Fruit fly (Drosophila melanogaster) whole organism, embryonic: ENCODE data around the gene CG6126.

ENCODE experiments used
- Adf1 ChIP-seq: fragments of 200-800 bp; sonication (Bioruptor generic); IDR thresholded peaks from 2 replicates; pipeline ENCODE4 v1.3.6; 2022; ENCODE audit warnings: missing biosample characterization, missing genetic modification characterization
- Aef1 ChIP-seq: fragments of 200-800 bp; sonication (Bioruptor generic); IDR thresholded peaks from 3 replicates; pipeline ENCODE4 v1.3.6; 2022; ENCODE audit warnings: missing biosample characterization, missing genetic modification characterization
- Blimp-1 ChIP-seq: fragments of 200-800 bp; sonication (Bioruptor generic); optimal IDR thresholded peaks from 3 replicates; lab custom pipeline; 2018; ENCODE audit warnings: missing biosample characterization, missing genetic modification characterization, mild to moderate bottlenecking, moderate library complexity, missing genetic modification reagents
- Bteb2 ChIP-seq: fragments of 200-800 bp; sonication (Bioruptor generic); optimal IDR thresholded peaks from 2 replicates; lab custom pipeline; 2016; ENCODE audit warnings: missing biosample characterization, missing genetic modification characterization
- CG10654 ChIP-seq: fragments of 200-800 bp; sonication (Bioruptor generic); optimal IDR thresholded peaks from 2 replicates; lab custom pipeline; 2016; ENCODE audit warnings: missing biosample characterization, missing genetic modification characterization
- CG12391 ChIP-seq: fragments of 200-800 bp; sonication (Bioruptor generic); optimal IDR thresholded peaks from 3 replicates; lab custom pipeline; 2018; ENCODE audit warnings: missing biosample characterization, mild to moderate bottlenecking, missing genetic modification characterization, moderate library complexity
- CG13624 ChIP-seq: fragments of 200-800 bp; sonication (Bioruptor generic); optimal IDR thresholded peaks from 2 replicates; lab custom pipeline; 2016; ENCODE audit warnings: missing biosample characterization, missing genetic modification characterization
- CG13894 ChIP-seq: fragments of 200-800 bp; sonication (Bioruptor generic); optimal IDR thresholded peaks from 3 replicates; lab custom pipeline; 2018; ENCODE audit warnings: missing biosample characterization, mild to moderate bottlenecking, missing genetic modification characterization, moderate library complexity
- CG15073 ChIP-seq: fragments of 200-800 bp; sonication (Bioruptor generic); optimal IDR thresholded peaks from 2 replicates; lab custom pipeline; 2016; ENCODE audit warnings: missing biosample characterization, missing genetic modification characterization
- CG16813 ChIP-seq: fragments of 200-800 bp; sonication (Bioruptor generic); IDR thresholded peaks from 3 replicates; pipeline ENCODE4 v1.3.6; 2022; ENCODE audit warnings: missing biosample characterization, missing genetic modification characterization; ENCODE audit not compliant: partially characterized antibody
- CG18476 ChIP-seq: fragments of 200-800 bp; sonication (Bioruptor generic); optimal IDR thresholded peaks from 2 replicates; lab custom pipeline; 2016; ENCODE audit warnings: missing biosample characterization, mild to moderate bottlenecking, missing genetic modification characterization
- CG32772 ChIP-seq: fragments of 200-800 bp; sonication (Bioruptor generic); IDR thresholded peaks from 2 replicates; pipeline ENCODE4 v1.3.6; 2022; ENCODE audit warnings: missing biosample characterization, missing genetic modification characterization
- CG4360 ChIP-seq: fragments of 200-800 bp; sonication (Bioruptor generic); IDR thresholded peaks from 2 replicates; pipeline ENCODE4 v1.3.6; 2022; ENCODE audit warnings: missing biosample characterization, missing genetic modification characterization
- CG4707 ChIP-seq: fragments of 200-800 bp; sonication (Bioruptor generic); optimal IDR thresholded peaks from 2 replicates; lab custom pipeline; 2018; ENCODE audit warnings: missing biosample characterization, mild to moderate bottlenecking, missing genetic modification characterization, moderate library complexity
- CG7556 ChIP-seq: fragments of 200-800 bp; sonication (Bioruptor generic); optimal IDR thresholded peaks from 2 replicates; lab custom pipeline; 2017; ENCODE audit warnings: missing biosample characterization, mild to moderate bottlenecking, missing genetic modification characterization
- CG7745 ChIP-seq: fragments of 200-800 bp; sonication (Bioruptor generic); optimal IDR thresholded peaks from 2 replicates; lab custom pipeline; 2018; ENCODE audit warnings: missing biosample characterization, mild to moderate bottlenecking, missing genetic modification characterization, moderate library complexity
- CG7928 ChIP-seq: fragments of 200-800 bp; sonication (Bioruptor generic); optimal IDR thresholded peaks from 2 replicates; lab custom pipeline; 2017; ENCODE audit warnings: missing biosample characterization, mild to moderate bottlenecking, missing genetic modification characterization
- CG8765 ChIP-seq: fragments of 200-800 bp; sonication (Bioruptor generic); IDR thresholded peaks from 2 replicates; pipeline ENCODE4 v1.3.6; 2022; ENCODE audit warnings: missing biosample characterization, missing genetic modification characterization
- CG9797 ChIP-seq: fragments of 200-800 bp; sonication (Bioruptor generic); optimal IDR thresholded peaks from 3 replicates; lab custom pipeline; 2018; ENCODE audit warnings: missing biosample characterization, mild to moderate bottlenecking, missing genetic modification characterization
- Deaf1 ChIP-seq: fragments of 200-800 bp; optimal IDR thresholded peaks from 3 replicates; lab custom pipeline; 2019; ENCODE audit warnings: missing biosample characterization, mild to moderate bottlenecking, missing genetic modification characterization, moderate library complexity
- E2f2 ChIP-seq: fragments of 200-800 bp; sonication (Bioruptor generic); IDR thresholded peaks from 2 replicates; pipeline ENCODE4 v1.3.6; 2022; ENCODE audit warnings: missing biosample characterization, missing genetic modification characterization
- HLH54F ChIP-seq: fragments of 200-800 bp; sonication (Bioruptor generic); optimal IDR thresholded peaks from 3 replicates; lab custom pipeline; 2016; ENCODE audit warnings: missing biosample characterization, missing genetic modification characterization
- Hr78 ChIP-seq, 2 experiments: fragments of 200-800 bp in 1 of 2; fragments of >200 bp in 1 of 2; sonication (Bioruptor generic) in 1 of 2; optimal IDR thresholded peaks; 2 replicates each; lab custom pipeline; 2017 to 2019; ENCODE audit warnings: missing biosample characterization in 2 of 2, missing genetic modification characterization in 2 of 2, mild to moderate bottlenecking in 1 of 2, moderate library complexity in 1 of 2
- MESR4 ChIP-seq: fragments of 200-800 bp; sonication (Bioruptor generic); optimal IDR thresholded peaks from 2 replicates; lab custom pipeline; 2018; ENCODE audit warnings: missing biosample characterization, mild to moderate bottlenecking, missing genetic modification characterization, moderate library complexity
- Nf-YB ChIP-seq: fragments of 200-800 bp; sonication (Bioruptor generic); optimal IDR thresholded peaks from 3 replicates; lab custom pipeline; 2019; ENCODE audit warnings: missing biosample characterization, mild to moderate bottlenecking, missing genetic modification characterization, moderate library complexity
- Oli ChIP-seq: fragments of 200-800 bp; sonication (Bioruptor generic); optimal IDR thresholded peaks from 2 replicates; lab custom pipeline; 2018; ENCODE audit warnings: missing biosample characterization, mild to moderate bottlenecking, missing genetic modification characterization, moderate library complexity
- Opbp ChIP-seq: fragments of 200-800 bp; sonication (Bioruptor generic); IDR thresholded peaks from 3 replicates; pipeline ENCODE4 v1.3.6; 2022; ENCODE audit warnings: missing biosample characterization, missing genetic modification characterization; ENCODE audit not compliant: partially characterized antibody
- PHDP ChIP-seq: fragments of 200-800 bp; sonication (Bioruptor generic); optimal IDR thresholded peaks from 3 replicates; lab custom pipeline; 2018; ENCODE audit warnings: missing biosample characterization, mild to moderate bottlenecking, missing genetic modification characterization, moderate library complexity
- Sox100B ChIP-seq: fragments of 200-800 bp; sonication (Bioruptor generic); optimal IDR thresholded peaks from 3 replicates; lab custom pipeline; 2018; ENCODE audit warnings: missing biosample characterization, mild to moderate bottlenecking, missing genetic modification characterization
- Stat92E ChIP-seq, 3 experiments: fragments of >200 bp in 2 of 3; fragments of 200-800 bp in 1 of 3; sonication (Bioruptor generic) in 1 of 3; optimal IDR thresholded peaks; 2 replicates each; lab custom pipeline; 2017 to 2019; ENCODE audit warnings: missing biosample characterization in 3 of 3, missing genetic modification characterization in 3 of 3, mild to moderate bottlenecking in 1 of 3, moderate library complexity in 1 of 3
- abd-A ChIP-seq: fragments of 200-800 bp; sonication (Bioruptor generic); optimal IDR thresholded peaks from 3 replicates; lab custom pipeline; 2019; ENCODE audit warnings: missing biosample characterization, mild to moderate bottlenecking, missing genetic modification characterization, moderate library complexity
- ac ChIP-seq: fragments of 200-800 bp; sonication (Bioruptor generic); optimal IDR thresholded peaks from 3 replicates; lab custom pipeline; 2017; ENCODE audit warnings: missing biosample characterization, mild to moderate bottlenecking, missing genetic modification characterization
- ase ChIP-seq: fragments of 200-800 bp; sonication (Bioruptor generic); IDR thresholded peaks from 3 replicates; pipeline ENCODE4 v1.3.6; 2022; ENCODE audit warnings: missing biosample characterization, missing genetic modification characterization
- cg ChIP-seq: fragments of 200-800 bp; sonication (Bioruptor generic); optimal IDR thresholded peaks from 3 replicates; lab custom pipeline; 2019; ENCODE audit warnings: missing biosample characterization, mild to moderate bottlenecking, missing genetic modification characterization, moderate library complexity
- chm ChIP-seq: fragments of 200-800 bp; sonication (Bioruptor generic); IDR thresholded peaks from 2 replicates; pipeline ENCODE4 v1.3.6; 2022; ENCODE audit warnings: missing biosample characterization, missing genetic modification characterization
- crp ChIP-seq, 2 experiments: fragments of 200-800 bp; sonication (Bioruptor generic); optimal IDR thresholded peaks; 2 replicates in 1 of 2; 3 replicates in 1 of 2; lab custom pipeline; 2017; ENCODE audit warnings: missing biosample characterization in 2 of 2, missing genetic modification characterization in 2 of 2, mild to moderate bottlenecking in 1 of 2, moderate library complexity in 1 of 2
- danr ChIP-seq: fragments of 200-800 bp; sonication (Bioruptor generic); IDR thresholded peaks from 2 replicates; pipeline ENCODE4 v1.3.6; 2022; ENCODE audit warnings: missing biosample characterization, missing genetic modification characterization
- ems ChIP-seq: fragments of 200-800 bp; sonication (Bioruptor generic); optimal IDR thresholded peaks from 3 replicates; lab custom pipeline; 2016; ENCODE audit warnings: missing biosample characterization, missing genetic modification characterization
- her ChIP-seq: fragments of 200-800 bp; sonication (Bioruptor generic); optimal IDR thresholded peaks from 2 replicates; lab custom pipeline; 2016; ENCODE audit warnings: missing biosample characterization, missing genetic modification characterization
- lov ChIP-seq, 2 experiments: fragments of 200-800 bp in 1 of 2; fragments of >200 bp in 1 of 2; sonication (Bioruptor generic) in 1 of 2; IDR thresholded peaks in 1 of 2; optimal IDR thresholded peaks in 1 of 2; 2 replicates in 1 of 2; 3 replicates in 1 of 2; pipeline versions ENCODE4 v1.3.6 to Lab custom; 2017 to 2022; ENCODE audit warnings: missing biosample characterization in 1 of 2, missing genetic modification characterization in 1 of 2
- odd ChIP-seq: fragments of 200-800 bp; sonication (Bioruptor generic); optimal IDR thresholded peaks from 2 replicates; lab custom pipeline; 2017; ENCODE audit warnings: missing biosample characterization, mild to moderate bottlenecking, missing genetic modification characterization
- prd ChIP-seq, 3 experiments: fragments of >200 bp in 2 of 3; fragments of 200-800 bp in 1 of 3; sonication (Bioruptor generic) in 1 of 3; optimal IDR thresholded peaks in 2 of 3; IDR thresholded peaks in 1 of 3; 2 replicates in 2 of 3; 3 replicates in 1 of 3; pipeline versions ENCODE4 v1.3.6 to Lab custom; 2017 to 2022; ENCODE audit warnings: missing biosample characterization in 1 of 3, missing genetic modification characterization in 1 of 3
- row ChIP-seq: fragments of 200-800 bp; sonication (Bioruptor generic); IDR thresholded peaks from 3 replicates; pipeline ENCODE4 v1.3.6; 2022; ENCODE audit warnings: missing biosample characterization, missing genetic modification characterization
- sug ChIP-seq: fragments of 200-800 bp; optimal IDR thresholded peaks from 2 replicates; lab custom pipeline; 2019; ENCODE audit warnings: missing biosample characterization, mild to moderate bottlenecking, missing genetic modification characterization, moderate library complexity
- toy ChIP-seq: fragments of 200-800 bp; sonication (Bioruptor generic); IDR thresholded peaks from 2 replicates; pipeline ENCODE4 v1.3.6; 2022; ENCODE audit warnings: missing biosample characterization, missing genetic modification characterization
- tup ChIP-seq: fragments of 200-800 bp; sonication (Bioruptor generic); optimal IDR thresholded peaks from 2 replicates; lab custom pipeline; 2016; ENCODE audit warnings: missing biosample characterization, mild to moderate bottlenecking, missing genetic modification characterization, moderate library complexity
- unc-4 ChIP-seq: fragments of 200-800 bp; sonication (Bioruptor generic); IDR thresholded peaks from 2 replicates; pipeline ENCODE4 v1.3.6; 2022; ENCODE audit warnings: missing biosample characterization, missing genetic modification characterization; ENCODE audit not compliant: partially characterized antibody
- z ChIP-seq: fragments of 200-800 bp; sonication (Bioruptor generic); IDR thresholded peaks from 3 replicates; pipeline ENCODE4 v1.3.6; 2022; ENCODE audit warnings: missing biosample characterization, missing genetic modification characterization
- zf30C ChIP-seq: fragments of 200-800 bp; sonication (Bioruptor generic); optimal IDR thresholded peaks from 3 replicates; lab custom pipeline; 2018; ENCODE audit warnings: missing biosample characterization, mild to moderate bottlenecking, missing genetic modification characterization
- zfh1 ChIP-seq: fragments of 200-800 bp; sonication (Bioruptor generic); IDR thresholded peaks from 3 replicates; pipeline ENCODE4 v1.3.6; 2022; ENCODE audit warnings: missing biosample characterization, missing genetic modification characterization

CG6126 gene

dm6 chr3R:16227074-16227473 lies 24.2 kb upstream of the CG6126 start (continued):
- TF ChIP-seq CG16813 (GFP tag; lab: Robert Waterston, UW), result no peak
- TF ChIP-seq Adf1 (GFP tag; lab: Robert Waterston, UW), result no peak
- no peak for TF ChIP-seq danr (GFP tag; lab: Robert Waterston, UW)
- TF ChIP-seq zf30C (GFP tag; lab: Kevin White, UChicago), result no peak
- peak; percentile 52 for TF ChIP-seq sug (tag; lab: Kevin White, UChicago)
- no peak for TF ChIP-seq her (GFP tag; lab: Kevin White, UChicago)
- no peak for TF ChIP-seq CG32772 (GFP tag; lab: Robert Waterston, UW)
- TF ChIP-seq z (GFP tag; lab: Robert Waterston, UW), result no peak
- TF ChIP-seq odd (GFP tag; lab: Kevin White, UChicago), result no peak
- TF ChIP-seq CG13894 (tag; lab: Kevin White, UChicago), result peak; percentile 98
- TF ChIP-seq MESR4 (GFP tag; lab: Kevin White, UChicago), result no peak
- peak; percentile 89 for TF ChIP-seq Blimp-1 (GFP tag; lab: Kevin White, UChicago)
- TF ChIP-seq toy (GFP tag; lab: Robert Waterston, UW), result no peak
- TF ChIP-seq Opbp (GFP tag; lab: Robert Waterston, UW), result no peak
- TF ChIP-seq crp (GFP tag; optimal IDR thresholded peaks at IDR 0.05; lab: Kevin White, UChicago), result no peak
- no peak for TF ChIP-seq CG15073 (GFP tag; lab: Kevin White, UChicago)
- TF ChIP-seq unc-4, result no peak
- TF ChIP-seq chm (GFP tag; lab: Robert Waterston, UW), result no peak
- TF ChIP-seq abd-A, result peak; percentile 57
- TF ChIP-seq prd (optimal IDR thresholded peaks at IDR 0.05; lab: Kevin White, UChicago), result no peak
- no peak for TF ChIP-seq prd (GFP tag; IDR thresholded peaks at IDR 0.05; lab: Robert Waterston, UW)
- TF ChIP-seq Aef1 (GFP tag; lab: Robert Waterston, UW), result no peak
- no peak for TF ChIP-seq CG4707 (GFP tag; lab: Kevin White, UChicago)
- TF ChIP-seq zfh1 (GFP tag; lab: Robert Waterston, UW), result no peak
- TF ChIP-seq tup (GFP tag; lab: Kevin White, UChicago), result no peak
- TF ChIP-seq ase (GFP tag; lab: Robert Waterston, UW), result no peak
- no peak for TF ChIP-seq E2f2
- no peak for TF ChIP-seq CG18476 (GFP tag; lab: Kevin White, UChicago)
- TF ChIP-seq Stat92E (GFP tag; optimal IDR thresholded peaks at IDR 0.05; lab: Kevin White, UChicago), result no peak
- TF ChIP-seq ems (GFP tag; lab: Kevin White, UChicago), result no peak
- TF ChIP-seq Bteb2, result no peak
- peak; percentile 69 for TF ChIP-seq Deaf1 (tag; lab: Kevin White, UChicago)
- no peak for TF ChIP-seq CG7556
- no peak for TF ChIP-seq CG4360
- no peak for TF ChIP-seq Nf-YB (GFP tag; lab: Kevin White, UChicago)
- TF ChIP-seq CG12391 (tag; lab: Kevin White, UChicago), result no peak
- no peak for TF ChIP-seq CG7928 (GFP tag; lab: Kevin White, UChicago)
- TF ChIP-seq row (GFP tag; lab: Robert Waterston, UW), result no peak
- TF ChIP-seq CG8765, result no peak
- no peak for TF ChIP-seq CG7745
- TF ChIP-seq ac, result no peak
- no peak for TF ChIP-seq CG13624 (GFP tag; lab: Kevin White, UChicago)
- TF ChIP-seq PHDP, result no peak
- no peak for TF ChIP-seq Oli (tag; lab: Kevin White, UChicago)
- no peak for TF ChIP-seq HLH54F (GFP tag; lab: Kevin White, UChicago)
- TF ChIP-seq cg (GFP tag; lab: Kevin White, UChicago), result peak; percentile 22
- TF ChIP-seq CG10654 (GFP tag; lab: Kevin White, UChicago), result no peak
- no peak for TF ChIP-seq Sox100B (GFP tag; lab: Kevin White, UChicago)
- no peak for TF ChIP-seq lov (optimal IDR thresholded peaks at IDR 0.05; lab: Kevin White, UChicago)
- no peak for TF ChIP-seq lov (GFP tag; IDR thresholded peaks at IDR 0.05; lab: Robert Waterston, UW)
- no peak for TF ChIP-seq CG9797
- peak in 1 of 2 experiments; percentile 44 for TF ChIP-seq Hr78 (GFP tag; optimal IDR thresholded peaks at IDR 0.05; lab: Kevin White, UChicago)
